Worm (Caenorhabditis elegans): ENCODE data around the gene fox-1.

DNA sequence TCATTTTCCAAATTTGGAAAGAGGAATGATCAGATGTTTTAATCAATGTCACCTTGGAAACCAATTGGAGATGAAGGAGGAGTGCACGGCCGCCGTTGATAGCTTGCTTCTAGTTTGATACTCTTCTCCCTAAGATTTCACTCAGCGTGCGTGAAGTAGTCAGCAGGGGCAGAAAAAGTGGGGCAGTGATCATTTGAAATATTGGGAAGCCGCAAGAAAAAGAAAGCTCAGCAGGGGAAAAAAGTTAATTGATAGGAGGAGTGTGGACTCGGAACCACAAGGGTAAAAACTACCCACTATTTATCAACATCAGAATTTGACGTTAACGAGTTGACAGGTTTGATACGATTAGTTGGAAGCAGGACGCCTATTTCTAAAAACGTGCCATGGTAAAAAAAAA lies 48.8 kb upstream of the fox-1 start, which contains the start of gene K02E10.7:
- no peak for TF ChIP-seq flt-1 (GFP tag; IDR thresholded peaks at IDR 0.05)
- no peak for TF ChIP-seq B0310.2 (tag; optimal IDR thresholded peaks at IDR 0.05)
- TF ChIP-seq ama-1 (optimal IDR thresholded peaks at IDR 0.05): no peak
- TF ChIP-seq tbx-11 (GFP tag; IDR thresholded peaks at IDR 0.05): no peak
- TF ChIP-seq hmg-4 (GFP tag; optimal IDR thresholded peaks at IDR 0.05): no peak
- no peak for TF ChIP-seq ets-7 (tag; optimal IDR thresholded peaks at IDR 0.05)
- TF ChIP-seq aly-1 (tag; optimal IDR thresholded peaks at IDR 0.05): no peak
- no peak for TF ChIP-seq tbx-37 (GFP tag; conservative IDR thresholded peaks at IDR 0.05)
- no peak for TF ChIP-seq scrt-1 (GFP tag; IDR thresholded peaks at IDR 0.05)
